Fruit fly (Drosophila melanogaster): ENCODE measurements around the gene Sem1.

The Sem1 gene

dm6 chr2L:7063721-7064179 is at the start of gene Sem1:
Gene Sem1 (plus strand): TSS chr2L:7063986.
- TF ChIP-seq cnc (optimal IDR thresholded peaks at IDR 0.05): peak; percentile 80 to 88
- no peak for TF ChIP-seq tj (GFP tag; optimal IDR thresholded peaks at IDR 0.05)
- TF ChIP-seq cic (GFP tag; optimal IDR thresholded peaks at IDR 0.05): no peak
- TF ChIP-seq toe (GFP tag; optimal IDR thresholded peaks at IDR 0.05): no peak
- TF ChIP-seq CG14711 (tag; optimal IDR thresholded peaks at IDR 0.05): no peak

- TF ChIP-seq tj (GFP tag; optimal IDR thresholded peaks at IDR 0.05): no peak
- no peak for TF ChIP-seq CG11617 (GFP tag; optimal IDR thresholded peaks at IDR 0.05)
- TF ChIP-seq pad (GFP tag; optimal IDR thresholded peaks at IDR 0.05): no peak
- no peak for TF ChIP-seq CG33017 (tag; optimal IDR thresholded peaks at IDR 0.05)
- no peak for TF ChIP-seq bab1 (GFP tag; optimal IDR thresholded peaks at IDR 0.05)
- no peak for TF ChIP-seq Clk (GFP tag; optimal IDR thresholded peaks at IDR 0.05)
- no peak for TF ChIP-seq cnc (optimal IDR thresholded peaks at IDR 0.05)
- TF ChIP-seq Mnt (GFP tag; optimal IDR thresholded peaks at IDR 0.05): no peak
- TF ChIP-seq Crg-1 (GFP tag; optimal IDR thresholded peaks at IDR 0.05): no peak
- TF ChIP-seq CG7045 (GFP tag; optimal IDR thresholded peaks at IDR 0.05): no peak
These were observed 42.4 kb upstream of the Sem1 start, which contains the start of gene Pcp for dm6 chr2L:7021382-7021781. Gene Pcp (plus strand): TSS chr2L:7021682.

- peak; percentile 38 for TF ChIP-seq bab1 (GFP tag; optimal IDR thresholded peaks at IDR 0.05)
- TF ChIP-seq CG7101 (tag; optimal IDR thresholded peaks at IDR 0.05): peak; percentile 77
- TF ChIP-seq tj (GFP tag; optimal IDR thresholded peaks at IDR 0.05): peak; percentile 41
- no peak for TF ChIP-seq toe (GFP tag; optimal IDR thresholded peaks at IDR 0.05)
- TF ChIP-seq Crg-1 (GFP tag; optimal IDR thresholded peaks at IDR 0.05): peak; percentile 58
- no peak for TF ChIP-seq kay (GFP tag; ENCODE audit: borderline replicate concordance)
- TF ChIP-seq CG11617 (GFP tag; optimal IDR thresholded peaks at IDR 0.05): peak; percentile 45
- no peak for TF ChIP-seq CG5204 (GFP tag; optimal IDR thresholded peaks at IDR 0.05)
- peak; percentile 27 for TF ChIP-seq CG7045 (GFP tag; optimal IDR thresholded peaks at IDR 0.05)
- peak; percentile 72 for TF ChIP-seq cic (GFP tag; optimal IDR thresholded peaks at IDR 0.05)
- peak; percentile 50 for TF ChIP-seq Hr96 (GFP tag; optimal IDR thresholded peaks at IDR 0.05)
- TF ChIP-seq pad (GFP tag; optimal IDR thresholded peaks at IDR 0.05): no peak
- TF ChIP-seq cnc (optimal IDR thresholded peaks at IDR 0.05): no peak
- TF ChIP-seq Mnt (GFP tag; optimal IDR thresholded peaks at IDR 0.05): peak; percentile 87
- TF ChIP-seq CG12768 (GFP tag; optimal IDR thresholded peaks at IDR 0.05): no peak
- peak; percentile 46 for TF ChIP-seq CG14711 (tag; optimal IDR thresholded peaks at IDR 0.05)
- TF ChIP-seq CG33017 (tag; optimal IDR thresholded peaks at IDR 0.05): peak; percentile 68
- TF ChIP-seq ovo (GFP tag; optimal IDR thresholded peaks at IDR 0.05): peak; percentile 5
- no peak for TF ChIP-seq Clk (GFP tag; optimal IDR thresholded peaks at IDR 0.05)
- no peak for TF ChIP-seq CG1620 (GFP tag; optimal IDR thresholded peaks at IDR 0.05)
These were observed 40.0 kb upstream of the Sem1 start, which contains the start of gene Gart for dm6 chr2L:7023614-7024259. Gene Gart (minus strand): TSS chr2L:7023898.

dm6 chr2L:7025247-7025646 is 38.5 kb upstream of the Sem1 start:
- no peak for TF ChIP-seq cic (GFP tag; optimal IDR thresholded peaks at IDR 0.05)

dm6 chr2L:7026308-7026707 is 37.5 kb upstream of the Sem1 start:
- TF ChIP-seq Hr96 (GFP tag; optimal IDR thresholded peaks at IDR 0.05) (no peak), bab1 (GFP tag; optimal IDR thresholded peaks at IDR 0.05) (no peak), CG14711 (tag; optimal IDR thresholded peaks at IDR 0.05) (no peak), ovo (GFP tag; optimal IDR thresholded peaks at IDR 0.05) (no peak), Mnt (GFP tag; optimal IDR thresholded peaks at IDR 0.05) (no peak), CG7045 (GFP tag; optimal IDR thresholded peaks at IDR 0.05) (no peak), toe (GFP tag; optimal IDR thresholded peaks at IDR 0.05) (no peak), cic (GFP tag; optimal IDR thresholded peaks at IDR 0.05) (no peak), Crg-1 (GFP tag; optimal IDR thresholded peaks at IDR 0.05) (no peak), CG1620 (GFP tag; optimal IDR thresholded peaks at IDR 0.05) (no peak), Clk (GFP tag; optimal IDR thresholded peaks at IDR 0.05) (no peak), CG5204 (GFP tag; optimal IDR thresholded peaks at IDR 0.05) (no peak), CG7101 (tag; optimal IDR thresholded peaks at IDR 0.05) (no peak), cnc (optimal IDR thresholded peaks at IDR 0.05) (no peak), CG11617 (GFP tag; optimal IDR thresholded peaks at IDR 0.05) (no peak), pad (GFP tag; optimal IDR thresholded peaks at IDR 0.05) (no peak), kay (GFP tag; ENCODE audit: borderline replicate concordance) (no peak), CG12768 (GFP tag; optimal IDR thresholded peaks at IDR 0.05) (no peak)

dm6 chr2L:7026988-7027908 is 36.5 kb upstream of the Sem1 start, which contains the start of the genes CG31908 and MME1:
Gene CG31908 (minus strand): TSS chr2L:7027389.
Gene MME1 (plus strand): TSS chr2L:7027526.
- TF ChIP-seq CG33017 (tag; optimal IDR thresholded peaks at IDR 0.05) (no peak), CG5204 (GFP tag; optimal IDR thresholded peaks at IDR 0.05) (no peak), Hr96 (GFP tag; optimal IDR thresholded peaks at IDR 0.05) (peak; percentile 45), CG7045 (GFP tag; optimal IDR thresholded peaks at IDR 0.05) (peak; percentile 4), cic (GFP tag; optimal IDR thresholded peaks at IDR 0.05) (no peak), cnc (optimal IDR thresholded peaks at IDR 0.05) (no peak), CG12768 (GFP tag; optimal IDR thresholded peaks at IDR 0.05) (peak; percentile 20), ovo (GFP tag; optimal IDR thresholded peaks at IDR 0.05) (peak; percentile 54), Mnt (GFP tag; optimal IDR thresholded peaks at IDR 0.05) (peak; percentile 50), tj (GFP tag; optimal IDR thresholded peaks at IDR 0.05) (peak; percentile 45), CG14711 (tag; optimal IDR thresholded peaks at IDR 0.05) (peak; percentile 5), kay (GFP tag; ENCODE audit: borderline replicate concordance) (no peak), pad (GFP tag; optimal IDR thresholded peaks at IDR 0.05) (no peak), bab1 (GFP tag; optimal IDR thresholded peaks at IDR 0.05) (peak; percentile 61), Clk (GFP tag; optimal IDR thresholded peaks at IDR 0.05) (no peak), toe (GFP tag; optimal IDR thresholded peaks at IDR 0.05) (no peak), CG1620 (GFP tag; optimal IDR thresholded peaks at IDR 0.05) (peak; percentile 42), Crg-1 (GFP tag; optimal IDR thresholded peaks at IDR 0.05) (no peak), CG11617 (GFP tag; optimal IDR thresholded peaks at IDR 0.05) (peak; percentile 72), CG7101 (tag; optimal IDR thresholded peaks at IDR 0.05) (peak; percentile 19)

All from whole organism, adult.